Worm (Caenorhabditis elegans): ENCODE measurements around the gene fbxb-108.

The fbxb-108 gene

ce11 chrII:2752536-2752935, 12.2 kb upstream of the fbxb-108 start, which contains the start of gene F29A7.6 (continued):
- TF ChIP-seq him-1 (tag; optimal IDR thresholded peaks at IDR 0.05) (no peak), ceh-79 (tag; optimal IDR thresholded peaks at IDR 0.05) (no peak), F57C9.4 (tag; optimal IDR thresholded peaks at IDR 0.05) (no peak), let-607 (tag; optimal IDR thresholded peaks at IDR 0.05) (no peak), nhr-179 (tag; optimal IDR thresholded peaks at IDR 0.05) (no peak), attf-3 (GFP tag; conservative IDR thresholded peaks at IDR 0.05) (no peak), Y95B8A.8 (GFP tag; IDR thresholded peaks at IDR 0.05) (no peak), hrde-1 (tag; optimal IDR thresholded peaks at IDR 0.05; ENCODE audit: borderline replicate concordance) (no peak), efl-1 (GFP tag; optimal IDR thresholded peaks at IDR 0.05) (no peak), F52B5.7 (tag; optimal IDR thresholded peaks at IDR 0.05) (no peak), Y53G8AR.9 (GFP tag; conservative IDR thresholded peaks at IDR 0.05) (no peak), lir-1 (GFP tag; conservative IDR thresholded peaks at IDR 0.05) (no peak), K12H6.12 (tag; optimal IDR thresholded peaks at IDR 0.05) (peak; percentile 31), lag-1 (GFP tag; IDR thresholded peaks at IDR 0.05) (no peak), tbx-9 (tag; optimal IDR thresholded peaks at IDR 0.05; ENCODE audit: borderline replicate concordance) (no peak), Y53F4B.3 (GFP tag; IDR thresholded peaks at IDR 0.05) (no peak), mes-4 (tag; optimal IDR thresholded peaks at IDR 0.05) (no peak), ztf-3 (GFP tag; optimal IDR thresholded peaks at IDR 0.05) (no peak), egl-18 (GFP tag; IDR thresholded peaks at IDR 0.05) (no peak), snpc-4 (GFP tag; optimal IDR thresholded peaks at IDR 0.05) (no peak), snpc-4 (tag; optimal IDR thresholded peaks at IDR 0.05) (no peak), sptf-2 (GFP tag; optimal IDR thresholded peaks at IDR 0.05) (no peak), xnd-1 (tag; optimal IDR thresholded peaks at IDR 0.05) (no peak), F57A8.1 (GFP tag; optimal IDR thresholded peaks at IDR 0.05) (no peak), rec-8 (tag; optimal IDR thresholded peaks at IDR 0.05) (no peak), attf-5 (GFP tag; optimal IDR thresholded peaks at IDR 0.05) (peak; percentile 66), aptf-3 (GFP tag; IDR thresholded peaks at IDR 0.05) (no peak), ZK185.1 (tag; optimal IDR thresholded peaks at IDR 0.05; ENCODE audit: poor library complexity, severe bottlenecking) (no peak), snpc-1.3 (tag; optimal IDR thresholded peaks at IDR 0.05; ENCODE audit: insufficient read depth) (no peak), ztf-26 (tag; optimal IDR thresholded peaks at IDR 0.05) (no peak), mxl-1 (tag; optimal IDR thresholded peaks at IDR 0.05) (no peak), lin-26 (GFP tag; IDR thresholded peaks at IDR 0.05) (no peak), sdz-38 (tag; optimal IDR thresholded peaks at IDR 0.05) (no peak), ets-4 (GFP tag; optimal IDR thresholded peaks at IDR 0.05) (no peak), B0019.2 (GFP tag; conservative IDR thresholded peaks at IDR 0.05) (no peak)

ce11 chrII:2752999-2753398, 11.8 kb upstream of the fbxb-108 start, which contains the start of gene F29A7.3:
Gene F29A7.3, plus strand, starts transcription at chrII:2753299.
- no peak for TF ChIP-seq egl-18 (GFP tag; IDR thresholded peaks at IDR 0.05)
- TF ChIP-seq ccch-3 (GFP tag; optimal IDR thresholded peaks at IDR 0.05), result no peak
- TF ChIP-seq xnd-1 (tag; optimal IDR thresholded peaks at IDR 0.05), result no peak
- TF ChIP-seq lin-26 (GFP tag; IDR thresholded peaks at IDR 0.05), result no peak
- TF ChIP-seq hlh-26 (GFP tag; conservative IDR thresholded peaks at IDR 0.05), result no peak
- no peak for TF ChIP-seq D2030.7 (GFP tag; IDR thresholded peaks at IDR 0.05)
- no peak for TF ChIP-seq B0019.2 (GFP tag; conservative IDR thresholded peaks at IDR 0.05)
- no peak for TF ChIP-seq madf-3 (GFP tag; IDR thresholded peaks at IDR 0.05)
- TF ChIP-seq lir-1 (GFP tag; conservative IDR thresholded peaks at IDR 0.05), result no peak
- TF ChIP-seq F57C9.4 (tag; optimal IDR thresholded peaks at IDR 0.05), result no peak
- TF ChIP-seq ceh-58 (GFP tag; IDR thresholded peaks at IDR 0.05), result no peak
- TF ChIP-seq F22D6.2 (tag; optimal IDR thresholded peaks at IDR 0.05), result no peak
- no peak for TF ChIP-seq mcd-1 (GFP tag; IDR thresholded peaks at IDR 0.05)
- no peak for TF ChIP-seq nhr-90 (tag; optimal IDR thresholded peaks at IDR 0.05)
- TF ChIP-seq lsy-27 (tag; optimal IDR thresholded peaks at IDR 0.05; ENCODE audit: borderline replicate concordance, insufficient read depth), result no peak
- no peak for TF ChIP-seq attf-5 (GFP tag; optimal IDR thresholded peaks at IDR 0.05)
- no peak for TF ChIP-seq rcor-1 (GFP tag; IDR thresholded peaks at IDR 0.05)

Measured in whole organism, young adult.